Worm (Caenorhabditis elegans): ENCODE measurements around the gene tsp-14.

tsp-14 gene

ce11 chrX:4890159-4890558, 13.4 kb upstream of the tsp-14 start, which contains the start of gene T07F12.2 (continued):
- TF ChIP-seq R02D3.7 (tag; optimal IDR thresholded peaks at IDR 0.05) (no peak), hlh-30 (tag; optimal IDR thresholded peaks at IDR 0.05; ENCODE audit: insufficient read depth) (peak; percentile 51), spr-1 (tag; optimal IDR thresholded peaks at IDR 0.05) (peak; percentile 2), dmd-8 (GFP tag; IDR thresholded peaks at IDR 0.05) (no peak), lin-1 (GFP tag; IDR thresholded peaks at IDR 0.05) (0 out of 2 replicates have a peak, but pooled peaks have one; percentile 13), lin-29 (GFP tag; IDR thresholded peaks at IDR 0.05) (no peak), egl-43 (GFP tag; IDR thresholded peaks at IDR 0.05) (peak; percentile 59; the same call in 1 of the 2 replicates), hmg-1.1 (GFP tag; IDR thresholded peaks at IDR 0.05) (peak; percentile 69), mes-2 (tag; optimal IDR thresholded peaks at IDR 0.05; ENCODE audit: poor library complexity, severe bottlenecking) (peak; percentile 61), hlh-11 (tag; optimal IDR thresholded peaks at IDR 0.05) (peak; percentile 47), dve-1 (tag; optimal IDR thresholded peaks at IDR 0.05; ENCODE audit: insufficient read depth) (peak; percentile 33), sdz-12 (GFP tag; optimal IDR thresholded peaks at IDR 0.05) (no peak), dmd-6 (GFP tag; IDR thresholded peaks at IDR 0.05) (0 out of 2 replicates have a peak, but pooled peaks have one; percentile 25), vab-7 (GFP tag; IDR thresholded peaks at IDR 0.05) (no peak), ztf-7 (tag; optimal IDR thresholded peaks at IDR 0.05) (no peak), nhr-28 (tag; optimal IDR thresholded peaks at IDR 0.05) (peak; percentile 38), nhr-237 (tag; optimal IDR thresholded peaks at IDR 0.05) (no peak), T20F7.1 (GFP tag; optimal IDR thresholded peaks at IDR 0.05) (no peak), mep-1 (tag; optimal IDR thresholded peaks at IDR 0.05) (peak; percentile 22), spr-3 (GFP tag; optimal IDR thresholded peaks at IDR 0.05) (no peak)

DNA sequence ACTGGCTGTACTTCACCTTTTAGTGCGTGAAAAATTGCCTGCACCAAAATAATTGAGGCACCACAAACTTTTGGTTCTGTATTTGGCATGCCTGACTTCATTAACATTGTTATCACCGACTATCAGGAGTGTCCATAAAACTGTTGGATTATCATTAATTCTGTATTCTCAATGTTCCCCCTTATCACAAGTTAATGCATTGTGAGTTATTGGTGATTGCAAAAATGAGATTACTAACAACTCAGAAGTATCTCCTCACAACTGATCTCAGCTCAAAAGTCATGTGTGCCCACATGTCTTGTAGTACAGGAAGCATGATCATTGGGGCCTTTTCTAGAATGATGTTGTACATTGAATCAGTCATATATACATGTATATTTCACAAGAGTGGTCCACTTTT, 8.9 kb upstream of the tsp-14 start, which contains the start of gene arrd-23:
TSS of gene arrd-23 (plus strand) at position 301 of the 400 bp plus-strand sequence.
- TF ChIP-seq nhr-48 (tag; optimal IDR thresholded peaks at IDR 0.05) (no peak), aha-1 (tag) (peak; percentile 12)

ce11 chrX:4881310-4881709, 4.5 kb upstream of the tsp-14 start:
- TF ChIP-seq zfp-2 (tag; optimal IDR thresholded peaks at IDR 0.05) (no peak), ces-1 (GFP tag; optimal IDR thresholded peaks at IDR 0.05) (no peak), daf-19 (GFP tag; conservative IDR thresholded peaks at IDR 0.05) (peak; percentile 50; the same call in 1 of the 2 replicates), egl-43 (GFP tag; IDR thresholded peaks at IDR 0.05) (0 out of 2 replicates have a peak, but pooled peaks have one; percentile 35), aha-1 (tag) (peak; percentile 53)

- peak; percentile 46 for TF ChIP-seq hlh-30 (tag; optimal IDR thresholded peaks at IDR 0.05; ENCODE audit: insufficient read depth)
- TF ChIP-seq vab-7 (GFP tag; IDR thresholded peaks at IDR 0.05): no peak
- peak in 1 of 2 experiments; percentile 81 for TF ChIP-seq unc-62 (GFP tag; optimal IDR thresholded peaks at IDR 0.05 in 1 of 2)
- no peak for TF ChIP-seq unc-62 (tag; optimal IDR thresholded peaks at IDR 0.05)
Measured at ce11 chrX:4879998-4880397, 3.2 kb upstream of the tsp-14 start.

- TF ChIP-seq unc-39 (tag; optimal IDR thresholded peaks at IDR 0.05) (no peak), madf-5 (GFP tag; IDR thresholded peaks at IDR 0.05) (no peak), ama-1 (optimal IDR thresholded peaks at IDR 0.05) (no peak)
Measured at ce11 chrX:4875296-4875695, 1.5 kb downstream of the tsp-14 start.

DNA sequence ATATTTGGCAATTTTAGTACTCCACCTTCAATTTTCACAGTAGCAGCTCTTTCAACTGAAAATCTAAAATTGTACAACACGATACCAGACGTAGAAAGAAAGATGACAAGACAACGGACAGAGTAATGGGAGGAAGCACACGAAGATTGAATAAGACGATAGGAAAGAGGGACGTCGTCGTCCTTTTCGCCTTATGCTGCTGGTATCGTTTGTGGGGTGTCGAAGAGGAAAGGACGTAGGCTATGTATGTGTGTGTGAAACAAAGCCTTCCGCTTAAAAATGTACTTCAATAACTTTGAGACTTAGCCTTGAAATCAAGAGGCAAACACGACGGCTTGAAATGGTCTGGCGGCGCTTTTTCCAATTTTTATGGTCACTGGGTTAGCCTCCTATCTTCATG, 4.0 kb downstream of the tsp-14 start:
- no peak for TF ChIP-seq unc-39 (tag; optimal IDR thresholded peaks at IDR 0.05)
- peak; percentile 18 for TF ChIP-seq mep-1 (tag; optimal IDR thresholded peaks at IDR 0.05)
- peak; percentile 12 for TF ChIP-seq hlh-30 (tag; optimal IDR thresholded peaks at IDR 0.05; ENCODE audit: insufficient read depth)
- no peak for TF ChIP-seq madf-5 (GFP tag; IDR thresholded peaks at IDR 0.05)
- TF ChIP-seq ZK337.2 (GFP tag; IDR thresholded peaks at IDR 0.05): no peak
- peak in 1 of 2 experiments; percentile 95 for TF ChIP-seq unc-62 (GFP tag; optimal IDR thresholded peaks at IDR 0.05 in 1 of 2)
- TF ChIP-seq unc-62 (tag; optimal IDR thresholded peaks at IDR 0.05): no peak
- TF ChIP-seq dve-1 (tag; optimal IDR thresholded peaks at IDR 0.05; ENCODE audit: insufficient read depth): no peak
- TF ChIP-seq ceh-32 (tag; optimal IDR thresholded peaks at IDR 0.05; ENCODE audit: poor library complexity): no peak
